Fruit fly (Drosophila melanogaster) whole organism, pupa: ENCODE measurements around the gene CG4238.

Source experiments
- CG10348 ChIP-seq: fragments of 200-800 bp; sonication (Bioruptor generic); IDR thresholded peaks from 2 replicates; pipeline ENCODE4 v1.3.6; 2022; ENCODE audit warnings: missing biosample characterization, missing genetic modification characterization
- CG12605 ChIP-seq: fragments of 200-800 bp; sonication (Bioruptor generic); IDR thresholded peaks from 2 replicates; pipeline ENCODE4 v1.3.6; 2022; ENCODE audit warnings: missing biosample characterization, missing genetic modification characterization
- CG13204 ChIP-seq: fragments of 200-800 bp; sonication (Bioruptor generic); optimal IDR thresholded peaks from 2 replicates; lab custom pipeline; 2018; ENCODE audit warnings: missing biosample characterization, mild to moderate bottlenecking, missing genetic modification characterization, moderate library complexity
- CG14655 ChIP-seq: fragments of 200-800 bp; sonication (Bioruptor generic); optimal IDR thresholded peaks from 3 replicates; lab custom pipeline; 2017; ENCODE audit warnings: mild to moderate bottlenecking, missing biosample characterization, missing genetic modification reagents, missing genetic modification characterization
- CG15710 ChIP-seq: fragments of 200-800 bp; sonication (Bioruptor generic); optimal IDR thresholded peaks from 2 replicates; lab custom pipeline; 2018; ENCODE audit warnings: missing biosample characterization, mild to moderate bottlenecking, missing genetic modification characterization, moderate library complexity
- CG17806 ChIP-seq: fragments of 200-800 bp; sonication (Bioruptor generic); optimal IDR thresholded peaks from 2 replicates; lab custom pipeline; 2018; ENCODE audit warnings: missing biosample characterization, mild to moderate bottlenecking, missing genetic modification characterization, moderate library complexity
- CG32121 ChIP-seq: fragments of 200-800 bp; sonication (Bioruptor generic); IDR thresholded peaks from 2 replicates; pipeline ENCODE4 v1.3.6; 2022; ENCODE audit warnings: missing biosample characterization, missing genetic modification characterization
- CG34367 ChIP-seq: fragments of 200-800 bp; sonication (Bioruptor generic); optimal IDR thresholded peaks from 2 replicates; lab custom pipeline; 2018; ENCODE audit warnings: missing biosample characterization, mild to moderate bottlenecking, missing genetic modification characterization
- CG4496 ChIP-seq: fragments of 200-800 bp; sonication (Bioruptor generic); IDR thresholded peaks from 3 replicates; pipeline ENCODE4 v1.3.6; 2022; ENCODE audit warnings: missing biosample characterization, missing genetic modification characterization
- CG8159 ChIP-seq: fragments of 200-800 bp; sonication (Bioruptor generic); optimal IDR thresholded peaks from 3 replicates; lab custom pipeline; 2018; ENCODE audit warnings: missing biosample characterization, mild to moderate bottlenecking, missing genetic modification characterization, moderate library complexity
- CG8301 ChIP-seq: fragments of 200-800 bp; sonication (Bioruptor generic); optimal IDR thresholded peaks from 2 replicates; lab custom pipeline; 2018; ENCODE audit warnings: missing biosample characterization, mild to moderate bottlenecking, missing genetic modification characterization
- CG9948 ChIP-seq: fragments of 200-800 bp; sonication (Bioruptor generic); optimal IDR thresholded peaks from 2 replicates; lab custom pipeline; 2018; ENCODE audit warnings: missing biosample characterization, mild to moderate bottlenecking, missing genetic modification characterization, moderate library complexity
- D1 ChIP-seq: fragments of 200-800 bp; sonication (Bioruptor generic); optimal IDR thresholded peaks from 2 replicates; lab custom pipeline; 2018; ENCODE audit warnings: missing biosample characterization, mild to moderate bottlenecking, missing genetic modification characterization, moderate library complexity
- EcR ChIP-seq: fragments of 200-800 bp; sonication (Bioruptor generic); optimal IDR thresholded peaks from 3 replicates; lab custom pipeline; 2019; ENCODE audit warnings: missing biosample characterization, missing genetic modification characterization, mild to moderate bottlenecking, moderate library complexity, missing genetic modification reagents
- Ets98B ChIP-seq: fragments of 200-800 bp; sonication (Bioruptor generic); IDR thresholded peaks from 2 replicates; pipeline ENCODE4 v1.3.6; 2022; ENCODE audit warnings: missing biosample characterization, missing genetic modification characterization
- Pif1A ChIP-seq: fragments of 200-800 bp; sonication (Bioruptor generic); optimal IDR thresholded peaks from 3 replicates; lab custom pipeline; 2016; ENCODE audit warnings: missing biosample characterization, missing genetic modification characterization
- Pif1B ChIP-seq: fragments of 200-800 bp; sonication (Bioruptor generic); optimal IDR thresholded peaks from 3 replicates; lab custom pipeline; 2016; ENCODE audit warnings: missing biosample characterization, missing genetic modification characterization
- Snoo ChIP-seq: fragments of 200-800 bp; sonication (Bioruptor generic); optimal IDR thresholded peaks from 3 replicates; lab custom pipeline; 2017; ENCODE audit warnings: missing biosample characterization, mild to moderate bottlenecking, missing genetic modification characterization, inconsistent platforms
- fd96Ca ChIP-seq: fragments of 200-800 bp; sonication (Bioruptor generic); IDR thresholded peaks from 3 replicates; pipeline ENCODE4 v1.3.6; 2022; ENCODE audit warnings: missing biosample characterization, missing genetic modification characterization
- gl ChIP-seq: fragments of 200-800 bp; sonication (Bioruptor generic); optimal IDR thresholded peaks from 2 replicates; lab custom pipeline; 2018; ENCODE audit warnings: missing biosample characterization, mild to moderate bottlenecking, missing genetic modification characterization
- rn ChIP-seq: fragments of 200-800 bp; sonication (Bioruptor generic); IDR thresholded peaks from 2 replicates; pipeline ENCODE4 v1.3.6; 2022; ENCODE audit warnings: missing biosample characterization, missing genetic modification characterization

CG4238 gene

dm6 chr2L:1986343-1987280 lies 23.0 kb upstream of the CG4238 start:
- TF ChIP-seq Pif1B (GFP tag; lab: Kevin White, UChicago) (no peak), CG15710 (peak; percentile 40), CG8301 (tag; lab: Kevin White, UChicago) (peak; percentile 43), CG4496 (GFP tag; lab: Robert Waterston, UW) (peak; percentile 70; the same call in 2 of the 3 replicates), rn (GFP tag; lab: Robert Waterston, UW) (no peak), EcR (GFP tag; lab: Kevin White, UChicago) (no peak), CG14655 (GFP tag; lab: Kevin White, UChicago) (no peak), CG8159 (tag; lab: Kevin White, UChicago) (peak; percentile 63), Pif1A (GFP tag; lab: Kevin White, UChicago) (no peak), gl (tag; lab: Kevin White, UChicago) (no peak), Snoo (tag; lab: Kevin White, UChicago) (peak; percentile 49), CG12605 (GFP tag; lab: Robert Waterston, UW) (no peak), CG13204 (GFP tag; lab: Kevin White, UChicago) (no peak), CG32121 (GFP tag; lab: Robert Waterston, UW) (no peak; the same call in 1 of the 2 replicates), D1 (tag; lab: Kevin White, UChicago) (no peak), CG17806 (tag; lab: Kevin White, UChicago) (peak; percentile 32), CG9948 (peak; percentile 1), CG34367 (tag; lab: Kevin White, UChicago) (peak; percentile 8), CG10348 (GFP tag; lab: Robert Waterston, UW) (no peak), fd96Ca (GFP tag; lab: Robert Waterston, UW) (peak; percentile 30; the same call in 1 of the 3 replicates), Ets98B (peak; percentile 59; the same call in 1 of the 2 replicates)

dm6 chr2L:1987434-1988191 lies 22.0 kb upstream of the CG4238 start, which contains the start of gene Got2:
Got2 (minus strand) TSS chr2L:1987758.
- no peak for TF ChIP-seq fd96Ca (GFP tag; lab: Robert Waterston, UW)
- no peak; the same call in 1 of the 2 replicates for TF ChIP-seq Ets98B
- TF ChIP-seq CG13204 (GFP tag; lab: Kevin White, UChicago), result no peak
- TF ChIP-seq CG15710, result peak; percentile 34
- TF ChIP-seq CG17806 (tag; lab: Kevin White, UChicago), result no peak
- TF ChIP-seq rn (GFP tag; lab: Robert Waterston, UW), result no peak
- no peak for TF ChIP-seq CG8159 (tag; lab: Kevin White, UChicago)
- TF ChIP-seq CG10348 (GFP tag; lab: Robert Waterston, UW), result 0 out of 2 replicates have a peak, but pooled peaks have one; percentile 12
- no peak for TF ChIP-seq CG12605 (GFP tag; lab: Robert Waterston, UW)
- no peak for TF ChIP-seq CG34367 (tag; lab: Kevin White, UChicago)
- no peak for TF ChIP-seq CG8301 (tag; lab: Kevin White, UChicago)
- peak; percentile 34 for TF ChIP-seq CG14655 (GFP tag; lab: Kevin White, UChicago)
- TF ChIP-seq D1 (tag; lab: Kevin White, UChicago), result no peak
- TF ChIP-seq CG9948, result no peak
- peak; percentile 33 for TF ChIP-seq gl (tag; lab: Kevin White, UChicago)
- no peak for TF ChIP-seq Snoo (tag; lab: Kevin White, UChicago)
- TF ChIP-seq CG32121 (GFP tag; lab: Robert Waterston, UW), result peak; percentile 48; the same call in 1 of the 2 replicates
- TF ChIP-seq Pif1A (GFP tag; lab: Kevin White, UChicago), result no peak
- peak; percentile 64; the same call in 2 of the 3 replicates for TF ChIP-seq CG4496 (GFP tag; lab: Robert Waterston, UW)
- TF ChIP-seq EcR (GFP tag; lab: Kevin White, UChicago), result peak; percentile 86
- TF ChIP-seq Pif1B (GFP tag; lab: Kevin White, UChicago), result peak; percentile 9

dm6 chr2L:1988192-1988561 lies 21.5 kb upstream of the CG4238 start, which contains the start of gene Npc2a:
Npc2a (plus strand) TSS chr2L:1988290.
- TF ChIP-seq CG34367 (tag; lab: Kevin White, UChicago) (no peak), CG12605 (GFP tag; lab: Robert Waterston, UW) (0 out of 2 replicates have a peak, but pooled peaks have one; percentile 33)

dm6 chr2L:1989278-1989918 lies 20.3 kb upstream of the CG4238 start:
- TF ChIP-seq CG12605 (GFP tag; lab: Robert Waterston, UW), result 0 out of 2 replicates have a peak, but pooled peaks have one; percentile 14
- no peak for TF ChIP-seq CG17806 (tag; lab: Kevin White, UChicago)
- peak; percentile 57 for TF ChIP-seq EcR (GFP tag; lab: Kevin White, UChicago)

- TF ChIP-seq Pif1B (GFP tag; lab: Kevin White, UChicago) (no peak), CG34367 (tag; lab: Kevin White, UChicago) (no peak), Snoo (tag; lab: Kevin White, UChicago) (no peak), CG8301 (tag; lab: Kevin White, UChicago) (no peak), EcR (GFP tag; lab: Kevin White, UChicago) (no peak), Ets98B (no peak), CG32121 (GFP tag; lab: Robert Waterston, UW) (no peak), CG10348 (GFP tag; lab: Robert Waterston, UW) (no peak), CG4496 (GFP tag; lab: Robert Waterston, UW) (no peak), CG9948 (no peak), gl (tag; lab: Kevin White, UChicago) (no peak), fd96Ca (GFP tag; lab: Robert Waterston, UW) (no peak), CG17806 (tag; lab: Kevin White, UChicago) (no peak)
Observed at dm6 chr2L:1992060-1992459, 17.6 kb upstream of the CG4238 start, which contains the start of gene Obp22a. Obp22a (minus strand) TSS chr2L:1992160.
